Worm (Caenorhabditis elegans): ENCODE data around the gene penr-1.

penr-1 gene

ce11 chrV:5272034-5272433 is 2.7 kb downstream of the penr-1 start (continued):
- TF ChIP-seq F57A8.1 (GFP tag; optimal IDR thresholded peaks at IDR 0.05), result no peak

DNA sequence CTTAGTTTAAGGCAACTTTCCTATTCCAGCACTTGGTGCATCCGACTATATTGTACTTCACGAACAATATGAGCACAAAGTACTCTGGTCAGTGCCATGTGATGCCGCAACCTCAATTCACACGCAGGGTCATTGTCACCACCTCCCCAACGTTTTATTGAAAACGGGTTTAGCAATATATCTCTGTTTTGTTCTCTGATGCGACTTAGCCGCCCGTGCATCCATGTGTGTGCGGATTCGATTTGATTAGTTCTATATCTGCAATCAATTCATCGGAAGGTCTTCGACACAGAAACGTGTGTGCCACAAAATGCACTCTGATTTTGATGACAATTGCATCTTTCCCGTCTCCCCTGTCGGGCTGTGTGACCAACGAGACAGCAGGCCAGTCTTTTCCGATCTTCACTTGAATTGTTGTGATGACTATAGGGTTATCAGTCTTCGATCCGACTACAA is 3.4 kb downstream of the penr-1 start:
- TF ChIP-seq tlf-1 (GFP tag; optimal IDR thresholded peaks at IDR 0.05), result no peak
- TF ChIP-seq snpc-3.4 (tag; optimal IDR thresholded peaks at IDR 0.05), result no peak
- TF ChIP-seq egl-18 (GFP tag; IDR thresholded peaks at IDR 0.05), result no peak
- no peak for TF ChIP-seq bed-2 (GFP tag; IDR thresholded peaks at IDR 0.05)
- no peak for TF ChIP-seq T07F8.4 (tag; optimal IDR thresholded peaks at IDR 0.05)
- no peak for TF ChIP-seq nhr-90 (tag; optimal IDR thresholded peaks at IDR 0.05)
- TF ChIP-seq F33H1.4 (GFP tag; IDR thresholded peaks at IDR 0.05), result no peak
- no peak for TF ChIP-seq C17E4.6 (GFP tag; IDR thresholded peaks at IDR 0.05)
- TF ChIP-seq pbrm-1 (GFP tag; IDR thresholded peaks at IDR 0.05), result peak; percentile 34; the same call in 1 of the 2 replicates
- no peak for TF ChIP-seq nhr-120 (GFP tag; IDR thresholded peaks at IDR 0.05)
- no peak for TF ChIP-seq rpc-1 (optimal IDR thresholded peaks at IDR 0.05)
- TF ChIP-seq rpc-1 (tag; optimal IDR thresholded peaks at IDR 0.05), result no peak
- no peak for TF ChIP-seq madf-3 (GFP tag; IDR thresholded peaks at IDR 0.05)
- no peak for TF ChIP-seq nhr-27 (tag; optimal IDR thresholded peaks at IDR 0.05)
- no peak for TF ChIP-seq aptf-3 (GFP tag; IDR thresholded peaks at IDR 0.05)
- peak; percentile 34 for TF ChIP-seq ztf-3 (GFP tag; optimal IDR thresholded peaks at IDR 0.05)
- TF ChIP-seq ztf-22 (GFP tag; optimal IDR thresholded peaks at IDR 0.05), result peak; percentile 1

DNA sequence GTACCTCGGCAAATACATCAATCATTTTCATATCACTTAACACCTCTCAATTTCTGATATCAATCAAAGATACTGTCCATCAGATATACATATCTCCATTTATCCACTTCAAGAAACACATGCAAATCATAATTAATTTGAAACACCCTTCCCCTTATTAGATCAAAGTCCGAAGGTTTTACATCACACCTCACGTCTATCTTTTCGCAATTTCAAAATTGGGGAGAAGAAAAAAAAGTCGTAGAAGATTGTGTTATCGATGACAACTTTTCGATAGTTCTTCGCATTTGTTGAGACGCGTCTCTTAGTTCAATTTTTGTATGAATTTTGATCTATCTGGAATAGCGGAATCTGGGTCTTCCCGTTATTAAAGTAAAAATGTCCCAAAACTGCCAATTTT is 4.0 kb downstream of the penr-1 start:
- no peak for TF ChIP-seq unc-62 (GFP tag; optimal IDR thresholded peaks at IDR 0.05)
- no peak for TF ChIP-seq hmg-20 (GFP tag; IDR thresholded peaks at IDR 0.05)
- no peak for TF ChIP-seq B0336.3 (GFP tag; IDR thresholded peaks at IDR 0.05)
- peak; percentile 24 for TF ChIP-seq nhr-80 (tag; optimal IDR thresholded peaks at IDR 0.05)
- peak; percentile 32 for TF ChIP-seq ZK185.1 (tag; optimal IDR thresholded peaks at IDR 0.05; ENCODE audit: poor library complexity, severe bottlenecking)
- no peak for TF ChIP-seq cebp-1 (GFP tag; IDR thresholded peaks at IDR 0.05)
- peak; percentile 2 for TF ChIP-seq cebp-1 (tag; optimal IDR thresholded peaks at IDR 0.05)
- TF ChIP-seq rcor-1 (GFP tag; IDR thresholded peaks at IDR 0.05), result peak; percentile 31; the same call in 1 of the 2 replicates

- TF ChIP-seq F39B2.1 (GFP tag; IDR thresholded peaks at IDR 0.05) (no peak), lsl-1 (GFP tag; optimal IDR thresholded peaks at IDR 0.05) (peak; percentile 24)
Observed at ce11 chrV:5273770-5274169, 4.5 kb downstream of the penr-1 start, which contains the start of gene natc-2. Gene natc-2 (plus strand): TSS chrV:5274070.

DNA sequence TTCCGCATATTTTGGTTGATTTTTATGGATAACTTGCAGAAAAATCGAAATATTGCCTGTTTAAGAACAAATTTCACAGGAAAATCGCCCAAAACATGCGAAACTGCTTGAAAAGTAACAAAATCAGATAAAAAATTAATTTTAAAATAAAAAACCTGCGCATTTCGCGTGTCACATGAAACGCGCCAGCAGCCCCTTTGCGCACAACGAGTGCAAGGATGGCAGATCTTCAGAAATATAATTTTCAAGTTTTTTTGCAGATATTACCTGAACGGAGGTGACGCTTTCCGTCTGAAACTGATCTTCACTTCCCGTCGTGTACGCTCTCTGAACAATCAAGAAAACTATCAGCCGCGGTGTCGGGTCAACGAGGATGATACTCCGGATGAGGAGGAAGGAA is 5.7 kb downstream of the penr-1 start:
- TF ChIP-seq xnd-1 (tag; optimal IDR thresholded peaks at IDR 0.05) (no peak), lir-1 (GFP tag; conservative IDR thresholded peaks at IDR 0.05) (no peak), akir-1 (GFP tag; optimal IDR thresholded peaks at IDR 0.05) (no peak), F39B2.1 (GFP tag; IDR thresholded peaks at IDR 0.05) (no peak), hlh-26 (GFP tag; conservative IDR thresholded peaks at IDR 0.05) (no peak), dox-1 (GFP tag; IDR thresholded peaks at IDR 0.05) (peak; percentile 72), ceh-79 (tag; optimal IDR thresholded peaks at IDR 0.05) (no peak), cebp-2 (GFP tag; IDR thresholded peaks at IDR 0.05) (no peak), lag-1 (GFP tag; IDR thresholded peaks at IDR 0.05) (no peak), zim-3 (tag; optimal IDR thresholded peaks at IDR 0.05) (no peak), snpc-1.3 (tag; optimal IDR thresholded peaks at IDR 0.05; ENCODE audit: insufficient read depth) (no peak), madf-3 (GFP tag; IDR thresholded peaks at IDR 0.05) (0 out of 2 replicates have a peak, but pooled peaks have one; percentile 61), ztf-18 (tag; optimal IDR thresholded peaks at IDR 0.05) (peak; percentile 92), F57C9.4 (tag; optimal IDR thresholded peaks at IDR 0.05) (no peak), rec-8 (tag; optimal IDR thresholded peaks at IDR 0.05) (no peak), hmg-20 (GFP tag; IDR thresholded peaks at IDR 0.05) (no peak), mes-4 (tag; optimal IDR thresholded peaks at IDR 0.05) (no peak), nfyb-1 (GFP tag; IDR thresholded peaks at IDR 0.05) (peak; percentile 16; the same call in 1 of the 2 replicates), ceh-100 (GFP tag; IDR thresholded peaks at IDR 0.05) (no peak), egl-18 (GFP tag; IDR thresholded peaks at IDR 0.05) (no peak)
